Worm (Caenorhabditis elegans) whole organism, L4 larva: ENCODE results near the gene trpp-11.

Experiments
- R02D3.7 ChIP-seq: fragments of 150-350 bp; sonication (generic microtip); optimal IDR thresholded peaks from 3 replicates; lab custom pipeline; 2014; ENCODE audit warnings: missing biosample characterization, missing genetic modification characterization
- Y105C5A.15 ChIP-seq: fragments of 200-800 bp; sonication (Bioruptor generic); IDR thresholded peaks from 2 replicates; pipeline ENCODE4 v1.3.6; 2022; ENCODE audit warnings: missing genetic modification characterization, missing compliant biosample characterization
- Y5F2A.4 ChIP-seq: fragments of 200-800 bp; sonication (Bioruptor generic); optimal IDR thresholded peaks from 2 replicates; lab custom pipeline; 2018; ENCODE audit warnings: mild to moderate bottlenecking, missing genetic modification characterization, missing compliant biosample characterization
- Y75B8A.6 ChIP-seq: fragments of 200-800 bp; sonication (Bioruptor generic); IDR thresholded peaks from 2 replicates; pipeline ENCODE4 v1.3.6; 2022; ENCODE audit warnings: missing genetic modification reagents, missing genetic modification characterization, missing compliant biosample characterization
- aha-1 ChIP-seq: fragments of 150-350 bp; peaks from one replicate; lab custom pipeline; 2014; ENCODE audit warnings: missing biosample characterization, missing genetic modification characterization
- ama-1 ChIP-seq: fragments of 150-350 bp; optimal IDR thresholded peaks from 2 replicates; lab custom pipeline; 2014; ENCODE audit warnings: inconsistent platforms, mixed read lengths
- ceh-20 ChIP-seq: fragments of 200-800 bp; sonication (Bioruptor generic); IDR thresholded peaks from 2 replicates; pipeline ENCODE4 v1.3.6; 2022; ENCODE audit warnings: missing genetic modification reagents, missing genetic modification characterization, missing compliant biosample characterization
- ceh-32 ChIP-seq: sonication (generic microtip); optimal IDR thresholded peaks from 2 replicates; lab custom pipeline; 2016; ENCODE audit warnings: mild to moderate bottlenecking, missing genetic modification characterization, missing compliant biosample characterization; ENCODE audit not compliant: poor library complexity
- ceh-44 ChIP-seq: fragments of 200-800 bp; sonication (Bioruptor generic); IDR thresholded peaks from 2 replicates; pipeline ENCODE4 v1.3.6; 2022; ENCODE audit warnings: missing genetic modification reagents, missing genetic modification characterization, missing compliant biosample characterization
- ceh-82 ChIP-seq: sonication (generic microtip); optimal IDR thresholded peaks from 2 replicates; lab custom pipeline; 2017; ENCODE audit warnings: missing biosample characterization, missing genetic modification characterization
- ces-1 ChIP-seq: fragments of 150-350 bp; sonication (generic microtip); optimal IDR thresholded peaks from 4 replicates; lab custom pipeline; 2014; ENCODE audit warnings: missing biosample characterization, missing genetic modification reagents, missing genetic modification characterization
- daf-12 ChIP-seq: fragments of 150-350 bp; optimal IDR thresholded peaks from 2 replicates; lab custom pipeline; 2014; ENCODE audit warnings: missing biosample characterization, missing genetic modification reagents, missing genetic modification characterization
- daf-8 ChIP-seq: fragments of 200-800 bp; sonication (Bioruptor generic); IDR thresholded peaks from 2 replicates; pipeline ENCODE4 v1.3.6; 2022; ENCODE audit warnings: missing genetic modification characterization, missing compliant biosample characterization
- dmd-8 ChIP-seq: fragments of 200-800 bp; sonication (Bioruptor generic); IDR thresholded peaks from 2 replicates; pipeline ENCODE4 v1.3.6; 2022; ENCODE audit warnings: missing genetic modification characterization, missing compliant biosample characterization
- dpl-1 ChIP-seq: fragments of 150-350 bp; optimal IDR thresholded peaks from 2 replicates; lab custom pipeline; 2014; ENCODE audit warnings: missing biosample characterization, missing genetic modification reagents, missing genetic modification characterization
- egl-43 ChIP-seq: fragments of 200-800 bp; sonication (Bioruptor generic); IDR thresholded peaks from 2 replicates; pipeline ENCODE4 v1.3.6; 2022; ENCODE audit warnings: missing genetic modification reagents, missing genetic modification characterization, missing compliant biosample characterization
- fkh-10 ChIP-seq: fragments of 150-350 bp; optimal IDR thresholded peaks from 2 replicates; lab custom pipeline; 2014; ENCODE audit warnings: missing biosample characterization, missing genetic modification reagents, missing genetic modification characterization
- hlh-11 ChIP-seq: fragments of 200-800 bp; sonication (Bioruptor generic); optimal IDR thresholded peaks from 2 replicates; lab custom pipeline; 2018; ENCODE audit warnings: mild to moderate bottlenecking, missing genetic modification characterization, missing compliant biosample characterization
- hlh-30 ChIP-seq: sonication (generic microtip); optimal IDR thresholded peaks from 2 replicates; lab custom pipeline; 2017; ENCODE audit warnings: antibody characterized with exemption, mild to moderate bottlenecking, missing genetic modification characterization, missing compliant biosample characterization; ENCODE audit not compliant: insufficient read depth
- jun-1 ChIP-seq: fragments of 150-350 bp; optimal IDR thresholded peaks from 2 replicates; lab custom pipeline; 2014; ENCODE audit warnings: missing biosample characterization, missing genetic modification reagents, missing genetic modification characterization
- lim-7 ChIP-seq: fragments of 200-800 bp; sonication (Bioruptor generic); IDR thresholded peaks from 2 replicates; pipeline ENCODE4 v1.3.6; 2022; ENCODE audit warnings: missing genetic modification characterization, missing compliant biosample characterization
- lin-1 ChIP-seq: fragments of 200-800 bp; sonication (Bioruptor generic); IDR thresholded peaks from 2 replicates; pipeline ENCODE4 v1.3.6; 2022; ENCODE audit warnings: missing genetic modification reagents, missing genetic modification characterization, missing compliant biosample characterization
- lin-38 ChIP-seq: fragments of 200-800 bp; sonication (Bioruptor generic); IDR thresholded peaks from 2 replicates; pipeline ENCODE4 v1.3.6; 2022; ENCODE audit warnings: missing genetic modification reagents, missing genetic modification characterization, missing compliant biosample characterization
- lsy-2 ChIP-seq, 2 experiments: fragments of 150-350 bp in 1 of 2; sonication (generic microtip) in 1 of 2; optimal IDR thresholded peaks; 2 replicates each; lab custom pipeline; 2014 to 2017; ENCODE audit warnings: missing biosample characterization in 2 of 2, missing genetic modification characterization in 2 of 2
- madf-9 ChIP-seq: fragments of 200-800 bp; sonication (Bioruptor generic); conservative IDR thresholded peaks from 2 replicates; pipeline ENCODE4 v1.3.6; 2022; ENCODE audit warnings: missing genetic modification reagents, missing genetic modification characterization, missing compliant biosample characterization
- mxl-2 ChIP-seq: fragments of 200-800 bp; sonication (Bioruptor generic); conservative IDR thresholded peaks from 2 replicates; pipeline ENCODE4 v1.3.6; 2022; ENCODE audit warnings: missing genetic modification reagents, missing genetic modification characterization, missing compliant biosample characterization
- mxl-3 ChIP-seq: fragments of 200-800 bp; sonication (Bioruptor generic); optimal IDR thresholded peaks from 2 replicates; lab custom pipeline; 2018; ENCODE audit warnings: mild to moderate bottlenecking, missing genetic modification characterization, missing compliant biosample characterization
- nhr-111 ChIP-seq: fragments of 200-800 bp; sonication (Bioruptor generic); optimal IDR thresholded peaks from 2 replicates; lab custom pipeline; 2018; ENCODE audit warnings: mild to moderate bottlenecking, missing genetic modification characterization, missing compliant biosample characterization
- nhr-28 ChIP-seq: fragments of 150-350 bp; optimal IDR thresholded peaks from 2 replicates; lab custom pipeline; 2014; ENCODE audit warnings: missing biosample characterization, missing genetic modification characterization
- nhr-48 ChIP-seq: sonication (generic microtip); optimal IDR thresholded peaks from 2 replicates; lab custom pipeline; 2016; ENCODE audit warnings: mild to moderate bottlenecking, missing genetic modification characterization, missing compliant biosample characterization
- nhr-6 ChIP-seq: fragments of 150-350 bp; optimal IDR thresholded peaks from 2 replicates; lab custom pipeline; 2014; ENCODE audit warnings: missing biosample characterization, missing genetic modification characterization
- nhr-76 ChIP-seq: fragments of 150-350 bp; optimal IDR thresholded peaks from 2 replicates; lab custom pipeline; 2014; ENCODE audit warnings: missing biosample characterization, missing genetic modification characterization
- nhr-77 ChIP-seq: fragments of 150-350 bp; optimal IDR thresholded peaks from 2 replicates; lab custom pipeline; 2014; ENCODE audit warnings: missing biosample characterization, missing genetic modification characterization
- pha-4 ChIP-seq, 2 experiments: fragments of 150-350 bp in 1 of 2; fragments of 200-800 bp in 1 of 2; sonication (Bioruptor generic) in 1 of 2; IDR thresholded peaks in 1 of 2; optimal IDR thresholded peaks in 1 of 2; 2 replicates each; pipeline versions ENCODE4 v1.3.6 to Lab custom; 2014 to 2022; ENCODE audit warnings: missing genetic modification characterization in 2 of 2, missing genetic modification reagents in 2 of 2, missing biosample characterization in 1 of 2, missing compliant biosample characterization in 1 of 2
- pqm-1 ChIP-seq: sonication (generic microtip); optimal IDR thresholded peaks from 2 replicates; lab custom pipeline; 2017; ENCODE audit warnings: missing biosample characterization, missing genetic modification characterization
- saeg-2 ChIP-seq: fragments of 200-800 bp; sonication (Bioruptor generic); IDR thresholded peaks from 2 replicates; pipeline ENCODE4 v1.3.6; 2022; ENCODE audit warnings: missing genetic modification reagents, missing genetic modification characterization, missing compliant biosample characterization
- snpc-1.2 ChIP-seq: fragments of 200-800 bp; sonication (Bioruptor generic); IDR thresholded peaks from 2 replicates; pipeline ENCODE4 v1.3.6; 2022; ENCODE audit warnings: missing genetic modification reagents, missing genetic modification characterization, missing compliant biosample characterization
- tag-97 ChIP-seq: fragments of 200-800 bp; sonication (Bioruptor generic); IDR thresholded peaks from 2 replicates; pipeline ENCODE4 v1.3.6; 2022; ENCODE audit warnings: missing genetic modification characterization, missing compliant biosample characterization
- unc-130 ChIP-seq: sonication (generic microtip); optimal IDR thresholded peaks from 2 replicates; lab custom pipeline; 2016; ENCODE audit warnings: missing genetic modification reagents, missing genetic modification characterization, missing compliant biosample characterization
- unc-62 ChIP-seq, 3 experiments: fragments of 150-350 bp in 1 of 3; sonication (generic microtip); optimal IDR thresholded peaks in 2 of 3; peaks in 1 of 3; 1 replicate in 1 of 3; 2 replicates in 2 of 3; lab custom pipeline; 2014 to 2017; ENCODE audit warnings: missing biosample characterization in 3 of 3, missing genetic modification characterization in 3 of 3, missing genetic modification reagents in 3 of 3, missing genotype in 1 of 3
- zfp-2 ChIP-seq: sonication (generic microtip); optimal IDR thresholded peaks from 2 replicates; lab custom pipeline; 2016; ENCODE audit warnings: mild to moderate bottlenecking, missing genetic modification characterization, missing compliant biosample characterization
- ztf-7 ChIP-seq: fragments of 150-350 bp; optimal IDR thresholded peaks from 2 replicates; lab custom pipeline; 2014; ENCODE audit warnings: missing biosample characterization, missing genetic modification characterization

The trpp-11 gene

ce11 chrIII:835713-836278 is 40.9 kb downstream of the trpp-11 start (continued):
- TF ChIP-seq lin-1 (GFP tag; lab: Robert Waterston, UW) (peak; percentile 95), ceh-44 (GFP tag; lab: Robert Waterston, UW) (peak; percentile 38; the same call in 1 of the 2 replicates)

- TF ChIP-seq ztf-7 (tag; lab: Kevin White, UChicago), result no peak
- TF ChIP-seq nhr-76 (tag; lab: Kevin White, UChicago), result no peak
- no peak for TF ChIP-seq Y75B8A.6 (GFP tag; lab: Robert Waterston, UW)
- TF ChIP-seq nhr-48 (tag; lab: Kevin White, UChicago), result no peak
- no peak for TF ChIP-seq lin-38 (GFP tag; lab: Robert Waterston, UW)
These were observed 44.6 kb downstream of the trpp-11 start, which contains the start of gene dos-3 for ce11 chrIII:839491-839890. Gene dos-3, minus strand, starts transcription at chrIII:839591.

- TF ChIP-seq fkh-10 (GFP tag; lab: Kevin White, UChicago), result no peak
- TF ChIP-seq hlh-30 (tag; lab: Kevin White, UChicago), result peak; percentile 2
These were observed 46.2 kb downstream of the trpp-11 start, which contains the start of gene K02F3.9 for ce11 chrIII:841177-841576. Gene K02F3.9, minus strand, starts transcription at chrIII:841366.

ce11 chrIII:842630-843029 is 47.7 kb downstream of the trpp-11 start, which contains the start of gene far-8:
Gene far-8, plus strand, starts transcription at chrIII:842930.
- TF ChIP-seq jun-1 (tag; lab: Kevin White, UChicago), result no peak
- TF ChIP-seq ceh-82 (tag; lab: Kevin White, UChicago), result no peak
- TF ChIP-seq R02D3.7, result no peak
- TF ChIP-seq aha-1 (tag; lab: Kevin White, UChicago), result no peak
- TF ChIP-seq unc-62 (GFP tag; optimal IDR thresholded peaks at IDR 0.05 in 1 of 2; lab: Kevin White, UChicago), result no peak
- TF ChIP-seq unc-62 (tag; optimal IDR thresholded peaks at IDR 0.05; lab: Kevin White, UChicago), result no peak
- no peak for TF ChIP-seq ces-1 (GFP tag; lab: Kevin White, UChicago)
- TF ChIP-seq mxl-2 (GFP tag; lab: Robert Waterston, UW), result no peak
- no peak for TF ChIP-seq dmd-8 (GFP tag; lab: Robert Waterston, UW)
- no peak for TF ChIP-seq daf-12 (tag; lab: Kevin White, UChicago)
- TF ChIP-seq daf-8 (GFP tag; lab: Robert Waterston, UW), result no peak
- TF ChIP-seq nhr-76 (tag; lab: Kevin White, UChicago), result no peak
- TF ChIP-seq lin-38 (GFP tag; lab: Robert Waterston, UW), result no peak
- TF ChIP-seq pha-4 (GFP tag; IDR thresholded peaks at IDR 0.05; lab: Robert Waterston, UW), result no peak
- no peak for TF ChIP-seq pha-4 (tag; optimal IDR thresholded peaks at IDR 0.05; lab: Kevin White, UChicago)
- no peak for TF ChIP-seq unc-130 (GFP tag; lab: Kevin White, UChicago)
- TF ChIP-seq pqm-1, result no peak
- no peak for TF ChIP-seq lim-7 (GFP tag; lab: Robert Waterston, UW)
- TF ChIP-seq Y105C5A.15 (GFP tag; lab: Robert Waterston, UW), result no peak
- no peak for TF ChIP-seq nhr-111
- TF ChIP-seq Y5F2A.4, result no peak
- no peak for TF ChIP-seq ceh-20 (GFP tag; lab: Robert Waterston, UW)

- peak; percentile 42; the same call in 1 of the 2 replicates for TF ChIP-seq madf-9 (GFP tag; lab: Robert Waterston, UW)
- TF ChIP-seq nhr-28 (tag; lab: Kevin White, UChicago), result peak; percentile 55
- TF ChIP-seq nhr-6 (tag; lab: Kevin White, UChicago), result no peak
- no peak for TF ChIP-seq tag-97 (GFP tag; lab: Robert Waterston, UW)
- TF ChIP-seq egl-43 (GFP tag; lab: Robert Waterston, UW), result no peak
- no peak for TF ChIP-seq ama-1 (lab: Kevin White, UChicago)
- TF ChIP-seq R02D3.7, result no peak
- TF ChIP-seq ceh-20 (GFP tag; lab: Robert Waterston, UW), result 0 out of 2 replicates have a peak, but pooled peaks have one; percentile 35
- peak; percentile 65 for TF ChIP-seq hlh-11 (tag; lab: Kevin White, UChicago)
- no peak for TF ChIP-seq nhr-77 (tag; lab: Kevin White, UChicago)
- TF ChIP-seq daf-12 (tag; lab: Kevin White, UChicago), result no peak
- peak; percentile 15 for TF ChIP-seq dpl-1
- TF ChIP-seq aha-1 (tag; lab: Kevin White, UChicago), result peak; percentile 40
- TF ChIP-seq zfp-2 (tag; lab: Kevin White, UChicago), result no peak
- TF ChIP-seq Y105C5A.15 (GFP tag; lab: Robert Waterston, UW), result no peak
- TF ChIP-seq saeg-2 (GFP tag; lab: Robert Waterston, UW), result no peak
- TF ChIP-seq mxl-2 (GFP tag; lab: Robert Waterston, UW), result peak; percentile 44; the same call in 1 of the 2 replicates
- no peak for TF ChIP-seq ceh-82 (tag; lab: Kevin White, UChicago)
- TF ChIP-seq snpc-1.2 (GFP tag; lab: Robert Waterston, UW), result no peak
- TF ChIP-seq mxl-3 (GFP tag; lab: Kevin White, UChicago), result peak; percentile 96
- TF ChIP-seq ceh-32, result no peak
- peak in 1 of 2 experiments; percentile 28 for TF ChIP-seq lsy-2 (tag; optimal IDR thresholded peaks at IDR 0.05; lab: Kevin White, UChicago)
These were observed 49.1 kb downstream of the trpp-11 start for ce11 chrIII:843999-844398.
